Fruit fly (Drosophila melanogaster) whole organism, embryonic: Measurements from ENCODE around the gene WDR79.

Source experiments
- Abd-B ChIP-seq: fragments of 200-800 bp; sonication (Bioruptor generic); optimal IDR thresholded peaks from 2 replicates; lab custom pipeline; 2018; ENCODE audit warnings: missing biosample characterization, mild to moderate bottlenecking, missing genetic modification characterization, moderate library complexity
- B-H2 ChIP-seq: fragments of 200-800 bp; sonication (Bioruptor generic); optimal IDR thresholded peaks from 2 replicates; lab custom pipeline; 2018; ENCODE audit warnings: missing biosample characterization, mild to moderate bottlenecking, missing genetic modification characterization
- CG10274 ChIP-seq: fragments of 200-800 bp; sonication (Bioruptor generic); optimal IDR thresholded peaks from 3 replicates; lab custom pipeline; 2017; ENCODE audit warnings: missing biosample characterization, mild to moderate bottlenecking, missing genetic modification characterization
- CG10462 ChIP-seq: fragments of 200-800 bp; sonication (Bioruptor generic); optimal IDR thresholded peaks from 2 replicates; lab custom pipeline; 2016; ENCODE audit warnings: missing biosample characterization, missing genetic modification characterization
- CG11504 ChIP-seq: fragments of 200-800 bp; sonication (Bioruptor generic); optimal IDR thresholded peaks from 3 replicates; lab custom pipeline; 2019; ENCODE audit warnings: missing biosample characterization, mild to moderate bottlenecking, missing genetic modification characterization, moderate library complexity
- CG11560 ChIP-seq: fragments of 200-800 bp; sonication (Bioruptor generic); IDR thresholded peaks from 3 replicates; pipeline ENCODE4 v1.3.6; 2022; ENCODE audit warnings: missing biosample characterization, missing genetic modification characterization
- CG11695 ChIP-seq: fragments of 200-800 bp; sonication (Bioruptor generic); IDR thresholded peaks from 3 replicates; pipeline ENCODE4 v1.3.6; 2022; ENCODE audit warnings: missing biosample characterization, missing genetic modification characterization
- CG1603 ChIP-seq: fragments of 200-800 bp; sonication (Bioruptor generic); optimal IDR thresholded peaks from 2 replicates; lab custom pipeline; 2019; ENCODE audit warnings: missing biosample characterization, mild to moderate bottlenecking, missing genetic modification characterization, moderate library complexity
- CG17186 ChIP-seq: fragments of 200-800 bp; sonication (Bioruptor generic); optimal IDR thresholded peaks from 3 replicates; lab custom pipeline; 2017; ENCODE audit warnings: missing biosample characterization, missing genetic modification reagents, missing genetic modification characterization
- CG17568 ChIP-seq: fragments of 200-800 bp; sonication (Bioruptor generic); optimal IDR thresholded peaks from 2 replicates; lab custom pipeline; 2018; ENCODE audit warnings: missing biosample characterization, mild to moderate bottlenecking, missing genetic modification characterization, moderate library complexity
- CG17612 ChIP-seq: fragments of 200-800 bp; sonication (Bioruptor generic); IDR thresholded peaks from 2 replicates; pipeline ENCODE4 v1.3.6; 2022; ENCODE audit warnings: missing biosample characterization, missing genetic modification characterization
- CG32767 ChIP-seq: fragments of 200-800 bp; sonication (Bioruptor generic); IDR thresholded peaks from 2 replicates; pipeline ENCODE4 v1.3.6; 2022; ENCODE audit warnings: missing biosample characterization, missing genetic modification characterization
- CG42726 ChIP-seq: fragments of 200-800 bp; sonication (Bioruptor generic); IDR thresholded peaks from 2 replicates; pipeline ENCODE4 v1.3.6; 2022; ENCODE audit warnings: missing biosample characterization, missing genetic modification characterization; ENCODE audit not compliant: partially characterized antibody
- CG6683 ChIP-seq: fragments of 200-800 bp; sonication (Bioruptor generic); optimal IDR thresholded peaks from 2 replicates; lab custom pipeline; 2017; ENCODE audit warnings: missing biosample characterization, mild to moderate bottlenecking, missing genetic modification characterization, missing genetic modification reagents
- CG7987 ChIP-seq: fragments of 200-800 bp; sonication (Bioruptor generic); optimal IDR thresholded peaks from 2 replicates; lab custom pipeline; 2018; ENCODE audit warnings: missing biosample characterization, mild to moderate bottlenecking, missing genetic modification characterization, moderate library complexity
- CG8281 ChIP-seq: fragments of 200-800 bp; sonication (Bioruptor generic); optimal IDR thresholded peaks from 2 replicates; lab custom pipeline; 2018; ENCODE audit warnings: missing biosample characterization, mild to moderate bottlenecking, missing genetic modification characterization, moderate library complexity
- CG8290 ChIP-seq, 3 experiments: fragments of 200-800 bp; sonication (Bioruptor generic); optimal IDR thresholded peaks; 2 replicates each; lab custom pipeline; 2016 to 2019; ENCODE audit warnings: missing biosample characterization in 3 of 3, missing genetic modification characterization in 3 of 3, mild to moderate bottlenecking in 2 of 3, moderate library complexity in 1 of 3
- CG8388 ChIP-seq: fragments of 200-800 bp; sonication (Bioruptor generic); optimal IDR thresholded peaks from 2 replicates; lab custom pipeline; 2019; ENCODE audit warnings: missing biosample characterization, mild to moderate bottlenecking, missing genetic modification characterization, moderate library complexity
- CG8765 ChIP-seq: fragments of 200-800 bp; sonication (Bioruptor generic); IDR thresholded peaks from 2 replicates; pipeline ENCODE4 v1.3.6; 2022; ENCODE audit warnings: missing biosample characterization, missing genetic modification characterization
- Dfd ChIP-seq, 2 experiments: fragments of >200 bp; optimal IDR thresholded peaks; 2 replicates each; lab custom pipeline; 2017; ENCODE audit warnings: missing biosample characterization in 2 of 2, missing genetic modification characterization in 2 of 2
- Doc2 ChIP-seq: fragments of 200-800 bp; sonication (Bioruptor generic); IDR thresholded peaks from 2 replicates; pipeline ENCODE4 v1.3.6; 2022; ENCODE audit warnings: missing biosample characterization, missing genetic modification characterization
- HmgZ ChIP-seq: fragments of 200-800 bp; sonication (Bioruptor generic); optimal IDR thresholded peaks from 2 replicates; lab custom pipeline; 2018; ENCODE audit warnings: missing biosample characterization, mild to moderate bottlenecking, missing genetic modification characterization
- Jarid2 ChIP-seq: fragments of 200-800 bp; sonication (Bioruptor generic); optimal IDR thresholded peaks from 3 replicates; lab custom pipeline; 2017; ENCODE audit warnings: mild to moderate bottlenecking, missing biosample characterization, missing genetic modification reagents, missing genetic modification characterization
- Kr ChIP-seq: fragments of 200-800 bp; sonication (Bioruptor generic); optimal IDR thresholded peaks from 2 replicates; lab custom pipeline; 2017; ENCODE audit warnings: missing biosample characterization, mild to moderate bottlenecking, missing genetic modification characterization
- Lim3 ChIP-seq: fragments of 200-800 bp; sonication (Bioruptor generic); IDR thresholded peaks from 2 replicates; pipeline ENCODE4 v1.3.6; 2022; ENCODE audit warnings: missing biosample characterization, missing genetic modification characterization
- Lpt ChIP-seq: fragments of >200 bp; optimal IDR thresholded peaks from 2 replicates; lab custom pipeline; 2018; ENCODE audit warnings: missing biosample characterization, missing genetic modification characterization
- NFAT ChIP-seq: fragments of 200-800 bp; sonication (Bioruptor generic); IDR thresholded peaks from 2 replicates; pipeline ENCODE4 v1.3.6; 2022; ENCODE audit warnings: missing biosample characterization, missing genetic modification characterization
- Sry-δ ChIP-seq: fragments of 200-800 bp; sonication (Bioruptor generic); optimal IDR thresholded peaks from 2 replicates; lab custom pipeline; 2016; ENCODE audit warnings: missing biosample characterization, missing genetic modification characterization
- Ssrp ChIP-seq: fragments of 200-800 bp; sonication (Bioruptor generic); optimal IDR thresholded peaks from 2 replicates; lab custom pipeline; 2018; ENCODE audit warnings: missing biosample characterization, mild to moderate bottlenecking, missing genetic modification characterization, moderate library complexity
- Xbp1 ChIP-seq: fragments of 200-800 bp; sonication (Bioruptor generic); optimal IDR thresholded peaks from 3 replicates; lab custom pipeline; 2016; ENCODE audit warnings: missing biosample characterization, mild to moderate bottlenecking, missing genetic modification characterization
- cg ChIP-seq: fragments of 200-800 bp; sonication (Bioruptor generic); optimal IDR thresholded peaks from 3 replicates; lab custom pipeline; 2019; ENCODE audit warnings: missing biosample characterization, mild to moderate bottlenecking, missing genetic modification characterization, moderate library complexity
- ci ChIP-seq: fragments of 200-800 bp; sonication (Bioruptor generic); IDR thresholded peaks from 3 replicates; pipeline ENCODE4 v1.3.6; 2022; ENCODE audit warnings: missing biosample characterization, missing genetic modification characterization
- corto ChIP-seq: fragments of 200-800 bp; sonication (Bioruptor generic); optimal IDR thresholded peaks from 2 replicates; lab custom pipeline; 2016; ENCODE audit warnings: missing biosample characterization, mild to moderate bottlenecking, missing genetic modification characterization, moderate library complexity
- cwo ChIP-seq: fragments of 200-800 bp; sonication (Bioruptor generic); optimal IDR thresholded peaks from 3 replicates; lab custom pipeline; 2017; ENCODE audit warnings: missing biosample characterization, missing genetic modification characterization, mild to moderate bottlenecking, moderate library complexity, missing genetic modification reagents
- danr ChIP-seq: fragments of 200-800 bp; sonication (Bioruptor generic); IDR thresholded peaks from 2 replicates; pipeline ENCODE4 v1.3.6; 2022; ENCODE audit warnings: missing biosample characterization, missing genetic modification characterization
- dmrt99B ChIP-seq: fragments of 200-800 bp; sonication (Bioruptor generic); optimal IDR thresholded peaks from 2 replicates; lab custom pipeline; 2018; ENCODE audit warnings: missing biosample characterization, mild to moderate bottlenecking, missing genetic modification characterization, moderate library complexity
- gce ChIP-seq: fragments of 200-800 bp; sonication (Bioruptor generic); IDR thresholded peaks from 3 replicates; pipeline ENCODE4 v1.3.6; 2022; ENCODE audit warnings: missing biosample characterization, missing genetic modification characterization
- gem ChIP-seq: fragments of 200-800 bp; sonication (Bioruptor generic); optimal IDR thresholded peaks from 2 replicates; lab custom pipeline; 2019; ENCODE audit warnings: missing biosample characterization, mild to moderate bottlenecking, missing genetic modification characterization, moderate library complexity
- ind ChIP-seq: fragments of 200-800 bp; sonication (Bioruptor generic); optimal IDR thresholded peaks from 3 replicates; lab custom pipeline; 2016; ENCODE audit warnings: missing biosample characterization, missing genetic modification characterization
- insv ChIP-seq, 2 experiments: fragments of 200-800 bp; sonication (Bioruptor generic); optimal IDR thresholded peaks; 3 replicates each; lab custom pipeline; 2016 to 2018; ENCODE audit warnings: missing biosample characterization in 2 of 2, missing genetic modification characterization in 2 of 2
- jigr1 ChIP-seq: fragments of 200-800 bp; sonication (Bioruptor generic); IDR thresholded peaks from 3 replicates; pipeline ENCODE4 v1.3.6; 2022; ENCODE audit warnings: missing biosample characterization, missing genetic modification characterization
- jing ChIP-seq: fragments of 200-800 bp; sonication (Bioruptor generic); optimal IDR thresholded peaks from 2 replicates; lab custom pipeline; 2018; ENCODE audit warnings: missing biosample characterization, mild to moderate bottlenecking, missing genetic modification characterization
- ken ChIP-seq: fragments of 200-800 bp; sonication (Bioruptor generic); IDR thresholded peaks from 3 replicates; pipeline ENCODE4 v1.3.6; 2022; ENCODE audit warnings: missing biosample characterization, missing genetic modification characterization
- lbe ChIP-seq: fragments of 200-800 bp; sonication (Bioruptor generic); optimal IDR thresholded peaks from 2 replicates; lab custom pipeline; 2016; ENCODE audit warnings: missing biosample characterization, mild to moderate bottlenecking, missing genetic modification characterization
- luna ChIP-seq: fragments of 200-800 bp; sonication (Bioruptor generic); optimal IDR thresholded peaks from 2 replicates; lab custom pipeline; 2016; ENCODE audit warnings: missing biosample characterization, missing genetic modification characterization
- sens ChIP-seq: fragments of 200-800 bp; sonication (Bioruptor generic); peaks from one replicate; lab custom pipeline; 2016; ENCODE audit warnings: missing biosample characterization, missing genetic modification characterization
- slbo ChIP-seq: fragments of 200-800 bp; sonication (Bioruptor generic); IDR thresholded peaks from 2 replicates; pipeline ENCODE4 v1.3.6; 2022; ENCODE audit warnings: missing biosample characterization, missing genetic modification characterization
- tx ChIP-seq: fragments of 200-800 bp; sonication (Bioruptor generic); optimal IDR thresholded peaks from 2 replicates; lab custom pipeline; 2016; ENCODE audit warnings: missing biosample characterization, missing genetic modification characterization
- z ChIP-seq: fragments of 200-800 bp; sonication (Bioruptor generic); IDR thresholded peaks from 3 replicates; pipeline ENCODE4 v1.3.6; 2022; ENCODE audit warnings: missing biosample characterization, missing genetic modification characterization

WDR79 gene

DNA sequence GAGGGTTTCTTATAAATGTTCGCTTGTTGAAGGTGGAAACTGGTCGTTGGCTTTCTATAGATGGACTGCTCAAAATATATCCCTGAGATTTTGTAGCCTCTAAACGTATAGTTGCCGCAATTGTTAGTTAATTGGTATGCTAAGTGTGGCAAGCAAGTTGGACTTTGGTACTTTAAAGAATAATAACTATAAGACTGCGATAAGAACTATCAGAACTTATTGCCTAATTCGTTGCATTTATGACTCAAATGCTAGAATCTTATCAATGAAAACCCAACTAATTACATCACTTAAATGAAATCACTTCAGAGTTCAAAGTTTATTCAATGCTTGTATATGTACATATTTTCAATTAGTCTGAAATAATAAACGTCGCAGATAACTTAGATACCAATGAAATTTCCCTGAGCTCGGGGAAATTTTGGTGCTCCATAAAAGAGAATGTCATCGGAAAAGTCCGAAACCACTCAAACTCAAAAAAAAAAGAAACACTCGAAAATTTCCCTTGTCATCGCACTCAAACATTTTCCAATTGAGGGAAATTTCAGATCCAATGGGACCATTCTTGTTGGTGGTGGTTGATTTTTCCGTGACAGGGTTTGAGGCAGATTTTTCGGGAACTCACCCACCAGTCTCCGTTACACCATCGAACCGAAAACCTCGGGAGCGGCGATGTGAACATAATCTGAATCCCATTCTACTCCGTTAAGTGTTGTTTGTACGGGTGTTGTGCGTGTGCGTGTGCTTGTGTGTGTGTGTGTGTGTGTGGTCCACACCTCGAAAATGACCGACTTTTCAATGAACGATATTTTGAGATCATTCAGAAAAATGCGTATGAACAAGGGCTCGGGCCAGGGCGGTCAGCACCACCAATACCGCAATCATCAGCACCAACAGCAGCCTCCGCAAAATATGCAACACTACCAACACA lies 36.5 kb downstream of the WDR79 start, which contains the start of gene CG45075 (continued):
- no peak for TF ChIP-seq danr (GFP tag; lab: Robert Waterston, UW)
- TF ChIP-seq gce: no peak
- TF ChIP-seq CG11695 (GFP tag; lab: Robert Waterston, UW): no peak
- TF ChIP-seq dmrt99B (tag; lab: Kevin White, UChicago): peak; percentile 10
- TF ChIP-seq CG17612: no peak
- no peak for TF ChIP-seq Doc2
- no peak for TF ChIP-seq Lpt (GFP tag; lab: Kevin White, UChicago)
- TF ChIP-seq Kr (GFP tag; lab: Kevin White, UChicago): no peak
- peak; percentile 79 for TF ChIP-seq Jarid2 (GFP tag; lab: Kevin White, UChicago)
- TF ChIP-seq CG6683: no peak
- TF ChIP-seq CG42726 (GFP tag; lab: Robert Waterston, UW): 0 out of 2 replicates have a peak, but pooled peaks have one; percentile 51
- TF ChIP-seq CG8290 (GFP tag; optimal IDR thresholded peaks at IDR 0.05; lab: Kevin White, UChicago): no peak
- peak in 1 of 2 experiments; percentile 27 for TF ChIP-seq CG8290 (tag; optimal IDR thresholded peaks at IDR 0.05; lab: Kevin White, UChicago)
- peak in 1 of 2 experiments; percentile 93 for TF ChIP-seq insv (GFP tag; optimal IDR thresholded peaks at IDR 0.05; lab: Kevin White, UChicago)
- TF ChIP-seq Xbp1 (GFP tag; lab: Kevin White, UChicago): no peak
- TF ChIP-seq ind: no peak
- TF ChIP-seq NFAT (GFP tag; lab: Robert Waterston, UW): no peak
- no peak for TF ChIP-seq corto
- no peak for TF ChIP-seq CG32767 (GFP tag; lab: Robert Waterston, UW)
- no peak for TF ChIP-seq CG8388 (GFP tag; lab: Kevin White, UChicago)
- TF ChIP-seq CG8765: no peak
- no peak for TF ChIP-seq CG11560 (tag; lab: Robert Waterston, UW)
- no peak for TF ChIP-seq Lim3 (GFP tag; lab: Robert Waterston, UW)
- TF ChIP-seq lbe: no peak
- TF ChIP-seq CG8281: no peak
- no peak for TF ChIP-seq Sry-δ (GFP tag; lab: Kevin White, UChicago)
- TF ChIP-seq luna (GFP tag; lab: Kevin White, UChicago): no peak
- no peak for TF ChIP-seq ken (GFP tag; lab: Robert Waterston, UW)
- no peak for TF ChIP-seq CG11504 (tag; lab: Kevin White, UChicago)
- no peak for TF ChIP-seq CG7987 (GFP tag; lab: Kevin White, UChicago)
- TF ChIP-seq Dfd (GFP tag; optimal IDR thresholded peaks at IDR 0.05; lab: Kevin White, UChicago): no peak
- peak; percentile 2 for TF ChIP-seq CG1603 (tag; lab: Kevin White, UChicago)
- TF ChIP-seq jigr1 (GFP tag; lab: Robert Waterston, UW): no peak
- no peak for TF ChIP-seq jing
- peak; percentile 70; the same call in 2 of the 3 replicates for TF ChIP-seq ci (GFP tag; lab: Robert Waterston, UW)
- peak; percentile 76 for TF ChIP-seq cg (GFP tag; lab: Kevin White, UChicago)
- no peak for TF ChIP-seq CG17568 (GFP tag; lab: Kevin White, UChicago)
- peak; percentile 10 for TF ChIP-seq HmgZ (tag; lab: Kevin White, UChicago)
- no peak for TF ChIP-seq cwo (GFP tag; lab: Kevin White, UChicago)
- no peak for TF ChIP-seq Abd-B (GFP tag; lab: Kevin White, UChicago)
- no peak for TF ChIP-seq CG10274 (GFP tag; lab: Kevin White, UChicago)
- TF ChIP-seq sens (GFP tag; lab: Kevin White, UChicago): peak; percentile 54
- TF ChIP-seq z: peak; percentile 97
- no peak for TF ChIP-seq B-H2 (GFP tag; lab: Kevin White, UChicago)
- TF ChIP-seq gem (tag; lab: Kevin White, UChicago): no peak
- TF ChIP-seq tx (GFP tag; lab: Kevin White, UChicago): no peak
- TF ChIP-seq Ssrp (tag; lab: Kevin White, UChicago): no peak
- no peak for TF ChIP-seq CG17186 (GFP tag; lab: Kevin White, UChicago)
- no peak for TF ChIP-seq slbo (GFP tag; lab: Robert Waterston, UW)
- no peak for TF ChIP-seq CG10462
